Fruit fly (Drosophila melanogaster): ENCODE measurements around the gene CycD.

The CycD gene

dm6 chrX:15859387-15859786 is 50.1 kb downstream of the CycD start, which contains the start of gene AlkB:
AlkB (minus strand) TSS chrX:15859487.
- 0 out of 2 replicates have a peak, but pooled peaks have one; percentile 19 for TF ChIP-seq CG13287 (GFP tag; IDR thresholded peaks at IDR 0.05; ENCODE audit: partially characterized antibody)
- peak; percentile 44 for TF ChIP-seq gfzf (GFP tag; optimal IDR thresholded peaks at IDR 0.05)
- peak; percentile 43; the same call in 1 of the 2 replicates for TF ChIP-seq Dref (GFP tag; IDR thresholded peaks at IDR 0.05)
- TF ChIP-seq sens (GFP tag), result peak; percentile 32
- peak; percentile 45 for TF ChIP-seq BEAF-32 (GFP tag; optimal IDR thresholded peaks at IDR 0.05)
- TF ChIP-seq CG6791 (GFP tag; IDR thresholded peaks at IDR 0.05; ENCODE audit: partially characterized antibody), result no peak
- 0 out of 2 replicates have a peak, but pooled peaks have one; percentile 17 for TF ChIP-seq amos (GFP tag; IDR thresholded peaks at IDR 0.05; ENCODE audit: partially characterized antibody)
- 0 out of 3 replicates have a peak, but pooled peaks have one; percentile 9 for TF ChIP-seq CG17361 (GFP tag; IDR thresholded peaks at IDR 0.05)
- no peak for TF ChIP-seq ERR (GFP tag; optimal IDR thresholded peaks at IDR 0.05)
- no peak for TF ChIP-seq caup (GFP tag; optimal IDR thresholded peaks at IDR 0.05; ENCODE audit: severe bottlenecking)
- TF ChIP-seq Dll (GFP tag; IDR thresholded peaks at IDR 0.05; ENCODE audit: partially characterized antibody), result peak; percentile 49; the same call in 1 of the 4 replicates
- 0 out of 3 replicates have a peak, but pooled peaks have one; percentile 4 for TF ChIP-seq CG16813 (GFP tag; IDR thresholded peaks at IDR 0.05; ENCODE audit: partially characterized antibody)
- no peak for TF ChIP-seq ken (GFP tag; IDR thresholded peaks at IDR 0.05)
- peak; percentile 13; the same call in 1 of the 2 replicates for TF ChIP-seq CG2129 (GFP tag; IDR thresholded peaks at IDR 0.05; ENCODE audit: partially characterized antibody)
- TF ChIP-seq zfh2 (GFP tag; optimal IDR thresholded peaks at IDR 0.05), result no peak
- TF ChIP-seq CG15514 (GFP tag; optimal IDR thresholded peaks at IDR 0.05), result no peak
- TF ChIP-seq nerfin-1 (tag; optimal IDR thresholded peaks at IDR 0.05), result no peak
- no peak for TF ChIP-seq CG9817 (tag; optimal IDR thresholded peaks at IDR 0.05)
- TF ChIP-seq ash1 (GFP tag; optimal IDR thresholded peaks at IDR 0.05), result no peak

DNA sequence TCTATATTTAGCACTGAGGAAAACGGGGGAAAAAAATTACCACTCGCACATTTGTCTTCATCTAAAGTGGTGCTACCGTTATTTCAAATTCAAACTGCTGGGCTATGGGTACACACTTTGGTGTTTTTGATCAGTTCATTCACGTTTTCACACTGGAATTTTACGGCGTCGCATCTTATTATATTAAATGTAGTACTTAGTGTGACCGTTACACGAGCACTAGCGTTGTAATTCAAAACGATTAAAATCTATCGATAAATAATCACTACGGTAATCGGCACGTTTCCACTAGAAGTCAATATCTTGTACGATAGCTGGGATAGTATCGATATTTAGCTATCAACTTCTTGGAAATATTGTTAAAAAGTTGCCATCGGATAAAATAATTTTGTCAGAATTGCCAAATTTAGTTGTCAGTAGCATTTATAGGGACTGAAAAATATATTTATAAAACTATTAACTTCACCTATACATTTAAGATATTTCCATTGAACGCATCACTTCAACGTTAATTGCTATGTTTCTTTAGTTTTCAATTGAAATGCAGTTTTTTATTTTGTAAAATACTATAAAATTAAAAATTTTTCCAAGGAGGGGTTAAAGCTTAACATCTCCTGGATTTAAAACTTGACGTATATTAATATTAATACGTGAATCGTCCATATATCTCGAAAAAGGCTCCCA is 51.7 kb downstream of the CycD start, which contains the start of the genes CG46440 and Myb:
TSS of gene CG46440 (minus strand) at position 223 of the 684 bp plus-strand sequence.
TSS of gene Myb (minus strand) at position 223 of the 684 bp plus-strand sequence.
- TF ChIP-seq HmgD (GFP tag; optimal IDR thresholded peaks at IDR 0.05) (no peak), Ada2b (GFP tag; IDR thresholded peaks at IDR 0.05) (no peak), CG8089 (GFP tag; optimal IDR thresholded peaks at IDR 0.05) (no peak), CG17612 (GFP tag; IDR thresholded peaks at IDR 0.05) (no peak), Ets65A (GFP tag) (peak; percentile 89), dimm (GFP tag; IDR thresholded peaks at IDR 0.05) (no peak), CG17359 (tag; optimal IDR thresholded peaks at IDR 0.05) (no peak), Six4 (GFP tag; optimal IDR thresholded peaks at IDR 0.05) (no peak), CG12104 (GFP tag; optimal IDR thresholded peaks at IDR 0.05) (no peak), twi (tag; optimal IDR thresholded peaks at IDR 0.05) (no peak), caup (GFP tag; optimal IDR thresholded peaks at IDR 0.05; ENCODE audit: severe bottlenecking) (no peak), Atf6 (GFP tag; IDR thresholded peaks at IDR 0.05) (no peak), Nf-YA (GFP tag; IDR thresholded peaks at IDR 0.05) (no peak), MTF-1 (GFP tag; optimal IDR thresholded peaks at IDR 0.05; ENCODE audit: borderline replicate concordance) (no peak), CG11696 (GFP tag; IDR thresholded peaks at IDR 0.05) (no peak), CG9797 (GFP tag; optimal IDR thresholded peaks at IDR 0.05) (peak; percentile 59), mirr (GFP tag; optimal IDR thresholded peaks at IDR 0.05) (no peak), Hr51 (GFP tag; optimal IDR thresholded peaks at IDR 0.05) (no peak), her (GFP tag; optimal IDR thresholded peaks at IDR 0.05) (no peak), shn (GFP tag; optimal IDR thresholded peaks at IDR 0.05) (no peak), vnd (GFP tag; IDR thresholded peaks at IDR 0.05; ENCODE audit: partially characterized antibody) (peak; percentile 83), Tbp (GFP tag; optimal IDR thresholded peaks at IDR 0.05) (no peak), rib (GFP tag; IDR thresholded peaks at IDR 0.05) (no peak), Usf (GFP tag; optimal IDR thresholded peaks at IDR 0.05) (no peak), Dip2 (GFP tag; IDR thresholded peaks at IDR 0.05) (no peak), CG8359 (GFP tag; optimal IDR thresholded peaks at IDR 0.05; ENCODE audit: borderline replicate concordance) (no peak), CG16813 (GFP tag; IDR thresholded peaks at IDR 0.05; ENCODE audit: partially characterized antibody) (peak; percentile 90), GATAe (GFP tag; conservative IDR thresholded peaks at IDR 0.05) (no peak), Sin3A (optimal IDR thresholded peaks at IDR 0.05) (no peak), Dref (GFP tag; IDR thresholded peaks at IDR 0.05) (peak; percentile 88), fru (optimal IDR thresholded peaks at IDR 0.05) (no peak), CG1233 (GFP tag; optimal IDR thresholded peaks at IDR 0.05) (no peak), vfl (GFP tag; optimal IDR thresholded peaks at IDR 0.05) (no peak)

Data from whole organism, embryonic.